Worm (Caenorhabditis elegans): ENCODE results near the gene srd-67.

The srd-67 gene

ce11 chrIII:2239587-2240144, 6.0 kb downstream of the srd-67 start, which contains the start of gene C39B5.10:
Gene C39B5.10, minus strand, starts transcription at chrIII:2239637.
- TF ChIP-seq nhr-28 (tag; optimal IDR thresholded peaks at IDR 0.05) (peak; percentile 39), dmd-6 (GFP tag; IDR thresholded peaks at IDR 0.05) (peak; percentile 55), unc-62 (GFP tag; optimal IDR thresholded peaks at IDR 0.05 in 1 of 2) (peak in 1 of 2 experiments; percentile 66), unc-62 (tag; optimal IDR thresholded peaks at IDR 0.05) (no peak), zag-1 (tag; optimal IDR thresholded peaks at IDR 0.05) (no peak), pqm-1 (tag; optimal IDR thresholded peaks at IDR 0.05) (peak; percentile 89), mxl-3 (GFP tag; optimal IDR thresholded peaks at IDR 0.05) (peak; percentile 2), unc-39 (tag; optimal IDR thresholded peaks at IDR 0.05) (no peak)

ce11 chrIII:2234192-2234934, 11.3 kb downstream of the srd-67 start, which contains the start of gene C39B5.2:
Gene C39B5.2, plus strand, starts transcription at chrIII:2234884.
- no peak for TF ChIP-seq dve-1 (tag; optimal IDR thresholded peaks at IDR 0.05; ENCODE audit: insufficient read depth)
- no peak for TF ChIP-seq ztf-11 (tag; optimal IDR thresholded peaks at IDR 0.05)
- TF ChIP-seq unc-130 (GFP tag; optimal IDR thresholded peaks at IDR 0.05) = no peak
- no peak for TF ChIP-seq unc-62 (GFP tag; optimal IDR thresholded peaks at IDR 0.05 in 1 of 2)
- TF ChIP-seq unc-62 (tag; optimal IDR thresholded peaks at IDR 0.05) = no peak
- TF ChIP-seq mep-1 (tag; optimal IDR thresholded peaks at IDR 0.05) = no peak
- TF ChIP-seq hlh-11 (tag; optimal IDR thresholded peaks at IDR 0.05) = no peak
- no peak for TF ChIP-seq Y105C5A.15 (GFP tag; IDR thresholded peaks at IDR 0.05)
- TF ChIP-seq ceh-20 (GFP tag; IDR thresholded peaks at IDR 0.05) = no peak
- no peak for TF ChIP-seq madf-9 (GFP tag; conservative IDR thresholded peaks at IDR 0.05)
- TF ChIP-seq Y5F2A.4 (GFP tag; optimal IDR thresholded peaks at IDR 0.05) = no peak
- TF ChIP-seq zip-2 (tag; optimal IDR thresholded peaks at IDR 0.05) = no peak
- TF ChIP-seq ctbp-1 (GFP tag; IDR thresholded peaks at IDR 0.05) = no peak

DNA sequence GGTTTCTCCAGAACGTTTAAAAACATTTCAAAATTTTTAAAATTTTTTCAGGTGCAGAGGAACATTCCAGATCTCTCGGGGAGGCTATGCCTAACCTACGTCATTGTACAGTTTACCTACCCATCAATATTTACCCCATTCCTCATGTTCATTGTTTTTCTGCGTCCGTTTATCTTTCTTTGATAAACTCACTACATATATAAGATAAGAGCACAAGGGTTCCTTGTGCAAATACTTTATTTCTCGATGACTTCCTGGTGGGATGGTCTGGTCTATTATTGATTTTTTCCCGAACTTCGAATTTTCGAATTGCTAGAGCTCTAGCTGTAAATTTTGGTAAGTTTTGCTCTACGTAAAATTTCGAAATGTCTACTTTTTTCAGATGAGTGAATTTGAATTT, 12.2 kb downstream of the srd-67 start:
- TF ChIP-seq lin-13 (GFP tag; optimal IDR thresholded peaks at IDR 0.05) = no peak
- TF ChIP-seq F26F4.8 (GFP tag; conservative IDR thresholded peaks at IDR 0.05) = no peak
- no peak for TF ChIP-seq ceh-32 (tag; optimal IDR thresholded peaks at IDR 0.05; ENCODE audit: poor library complexity)
- TF ChIP-seq nhr-76 (tag; optimal IDR thresholded peaks at IDR 0.05) = no peak
- no peak for TF ChIP-seq unc-62 (GFP tag; optimal IDR thresholded peaks at IDR 0.05 in 1 of 2)
- TF ChIP-seq unc-62 (tag; optimal IDR thresholded peaks at IDR 0.05) = no peak

DNA sequence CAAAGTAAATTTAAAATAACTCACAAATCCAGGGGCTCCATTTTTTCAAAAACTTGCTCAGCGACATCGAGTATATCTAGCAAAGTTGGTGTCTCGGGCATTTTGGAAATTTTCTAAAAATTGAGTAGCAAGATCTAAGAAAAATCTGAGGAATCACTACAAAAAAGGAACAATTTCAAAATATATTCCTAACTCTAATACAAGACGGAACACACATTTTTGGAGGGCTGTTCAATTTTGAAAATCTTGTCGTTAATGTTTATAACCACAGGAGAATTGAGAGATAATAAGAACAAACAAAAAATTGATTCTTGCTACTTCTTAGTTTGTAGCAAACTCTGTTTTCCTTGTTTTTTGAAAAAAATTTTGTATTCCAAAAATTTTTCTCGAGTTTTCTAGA, 13.3 kb downstream of the srd-67 start, which contains the start of gene fbxa-47:
TSS of gene fbxa-47 (minus strand) at position 101 of the 400 bp plus-strand sequence.
- TF ChIP-seq nhr-77 (tag; optimal IDR thresholded peaks at IDR 0.05) (no peak), D1046.2 (GFP tag; IDR thresholded peaks at IDR 0.05) (no peak), unc-130 (GFP tag; optimal IDR thresholded peaks at IDR 0.05) (no peak), ces-1 (GFP tag; optimal IDR thresholded peaks at IDR 0.05) (no peak), egl-27 (tag; optimal IDR thresholded peaks at IDR 0.05) (no peak), ctbp-1 (GFP tag; IDR thresholded peaks at IDR 0.05) (no peak), hlh-11 (tag; optimal IDR thresholded peaks at IDR 0.05) (no peak), fos-1 (tag; optimal IDR thresholded peaks at IDR 0.05) (no peak), nhr-11 (tag; optimal IDR thresholded peaks at IDR 0.05) (no peak), ama-1 (optimal IDR thresholded peaks at IDR 0.05) (no peak)

ce11 chrIII:2227407-2227806, 18.2 kb downstream of the srd-67 start, which contains the start of gene fbxa-62:
Gene fbxa-62, plus strand, starts transcription at chrIII:2227707.
- TF ChIP-seq daf-19 (GFP tag; conservative IDR thresholded peaks at IDR 0.05) = no peak
- no peak for TF ChIP-seq ceh-44 (GFP tag; IDR thresholded peaks at IDR 0.05)
- no peak for TF ChIP-seq ztf-7 (tag; optimal IDR thresholded peaks at IDR 0.05)
- TF ChIP-seq mxl-3 (GFP tag; optimal IDR thresholded peaks at IDR 0.05) = no peak

Measured in whole organism, L4 larva.